Worm (Caenorhabditis elegans) whole organism, young adult: ENCODE data around the gene skr-21.

Experiments used
- F10E7.11 ChIP-seq: sonication (generic microtip); optimal IDR thresholded peaks from 2 replicates; lab custom pipeline; 2017; ENCODE audit warnings: mild to moderate bottlenecking, missing genetic modification characterization, moderate library complexity, missing compliant biosample characterization
- F22D6.2 ChIP-seq: sonication (generic microtip); optimal IDR thresholded peaks from 2 replicates; lab custom pipeline; 2016; ENCODE audit warnings: mild to moderate bottlenecking, missing genetic modification characterization, missing compliant biosample characterization
- F37B4.10 ChIP-seq: fragments of 200-800 bp; sonication (Bioruptor generic); IDR thresholded peaks from 2 replicates; pipeline ENCODE4 v1.3.6; 2022; ENCODE audit warnings: missing genetic modification characterization, missing compliant biosample characterization
- F57A8.1 ChIP-seq: fragments of 200-800 bp; sonication (Bioruptor generic); optimal IDR thresholded peaks from 2 replicates; lab custom pipeline; 2018; ENCODE audit warnings: mild to moderate bottlenecking, missing genetic modification characterization, moderate library complexity, missing compliant biosample characterization
- F57C9.4 ChIP-seq: sonication (generic microtip); optimal IDR thresholded peaks from 2 replicates; lab custom pipeline; 2017; ENCODE audit warnings: mild to moderate bottlenecking, missing genetic modification characterization, missing compliant biosample characterization
- K11D2.4 ChIP-seq: fragments of 200-800 bp; sonication (Bioruptor generic); IDR thresholded peaks from 2 replicates; pipeline ENCODE4 v1.3.6; 2022; ENCODE audit warnings: missing genetic modification reagents, missing genetic modification characterization, missing compliant biosample characterization
- K12H6.12 ChIP-seq: fragments of 200-800 bp; sonication (Bioruptor generic); optimal IDR thresholded peaks from 2 replicates; lab custom pipeline; 2018; ENCODE audit warnings: mild to moderate bottlenecking, missing genetic modification characterization, missing compliant biosample characterization
- Y79H2A.3 ChIP-seq: fragments of 200-800 bp; sonication (Bioruptor generic); conservative IDR thresholded peaks from 2 replicates; pipeline ENCODE4 v1.3.6; 2022; ENCODE audit warnings: missing genetic modification reagents, missing genetic modification characterization, missing compliant biosample characterization
- ama-1 ChIP-seq, 3 experiments: fragments of 150-350 bp in 1 of 3; sonication (generic microtip) in 2 of 3; optimal IDR thresholded peaks; 2 replicates each; lab custom pipeline; 2014 to 2018; ENCODE audit warnings: missing biosample characterization in 2 of 3, missing genetic modification characterization in 2 of 3, missing genetic modification reagents in 2 of 3
- aptf-2 ChIP-seq: fragments of 200-800 bp; sonication (Bioruptor generic); conservative IDR thresholded peaks from 2 replicates; pipeline ENCODE4 v1.3.6; 2022; ENCODE audit warnings: missing genetic modification reagents, missing genetic modification characterization, missing compliant biosample characterization
- attf-5 ChIP-seq: fragments of 200-800 bp; sonication (Bioruptor generic); optimal IDR thresholded peaks from 2 replicates; lab custom pipeline; 2018; ENCODE audit warnings: mild to moderate bottlenecking, missing genetic modification characterization, missing compliant biosample characterization
- attf-6 ChIP-seq: fragments of 200-800 bp; sonication (Bioruptor generic); IDR thresholded peaks from 2 replicates; pipeline ENCODE4 v1.3.6; 2022; ENCODE audit warnings: missing genetic modification reagents, missing genetic modification characterization, missing compliant biosample characterization
- bed-1 ChIP-seq: fragments of 200-800 bp; sonication (Bioruptor generic); IDR thresholded peaks from 2 replicates; pipeline ENCODE4 v1.3.6; 2022; ENCODE audit warnings: missing genetic modification reagents, missing genetic modification characterization, missing compliant biosample characterization
- ceh-100 ChIP-seq: fragments of 200-800 bp; sonication (Bioruptor generic); IDR thresholded peaks from 2 replicates; pipeline ENCODE4 v1.3.6; 2022; ENCODE audit warnings: missing genetic modification reagents, missing genetic modification characterization, missing compliant biosample characterization
- ceh-40 ChIP-seq: fragments of 200-800 bp; sonication (Bioruptor generic); IDR thresholded peaks from 2 replicates; pipeline ENCODE4 v1.3.6; 2022; ENCODE audit warnings: missing genetic modification characterization, missing compliant biosample characterization
- ceh-91 ChIP-seq: fragments of 200-800 bp; sonication (Bioruptor generic); IDR thresholded peaks from 2 replicates; pipeline ENCODE4 v1.3.6; 2022; ENCODE audit warnings: missing genetic modification reagents, missing genetic modification characterization, missing compliant biosample characterization
- chd-7 ChIP-seq: sonication (generic microtip); optimal IDR thresholded peaks from 2 replicates; lab custom pipeline; 2016; ENCODE audit warnings: mild to moderate bottlenecking, missing genetic modification characterization, moderate library complexity, missing compliant biosample characterization
- dpff-1 ChIP-seq: sonication (generic microtip); optimal IDR thresholded peaks from 2 replicates; lab custom pipeline; 2017; ENCODE audit warnings: mild to moderate bottlenecking, missing genetic modification characterization, missing compliant biosample characterization
- efl-1 ChIP-seq: fragments of 150-350 bp; optimal IDR thresholded peaks from 2 replicates; lab custom pipeline; 2014; ENCODE audit warnings: missing biosample characterization, missing genetic modification reagents, missing genetic modification characterization
- egl-44 ChIP-seq: fragments of 200-800 bp; sonication (Bioruptor generic); IDR thresholded peaks from 2 replicates; pipeline ENCODE4 v1.3.6; 2022; ENCODE audit warnings: missing genetic modification reagents, missing genetic modification characterization, missing compliant biosample characterization
- ekl-4 ChIP-seq: fragments of 200-800 bp; sonication (Bioruptor generic); IDR thresholded peaks from 2 replicates; pipeline ENCODE4 v1.3.6; 2022; ENCODE audit warnings: missing genetic modification reagents, missing genetic modification characterization, missing compliant biosample characterization
- hmg-1.2 ChIP-seq: fragments of 200-800 bp; sonication (Bioruptor generic); IDR thresholded peaks from 2 replicates; pipeline ENCODE4 v1.3.6; 2022; ENCODE audit warnings: missing genetic modification reagents, missing genetic modification characterization, missing compliant biosample characterization
- lag-1 ChIP-seq: fragments of 200-800 bp; sonication (Bioruptor generic); IDR thresholded peaks from 2 replicates; pipeline ENCODE4 v1.3.6; 2022; ENCODE audit warnings: missing genetic modification reagents, missing genetic modification characterization, missing compliant biosample characterization
- lin-40 ChIP-seq: sonication (generic microtip); optimal IDR thresholded peaks from 2 replicates; lab custom pipeline; 2016; ENCODE audit warnings: missing genetic modification characterization, mild to moderate bottlenecking, missing compliant biosample characterization, missing genotype, missing genetic modification reagents
- madf-10 ChIP-seq: sonication (generic microtip); optimal IDR thresholded peaks from 2 replicates; lab custom pipeline; 2016; ENCODE audit warnings: mild to moderate bottlenecking, missing genetic modification characterization, missing compliant biosample characterization
- madf-6 ChIP-seq: fragments of 200-800 bp; sonication (Bioruptor generic); IDR thresholded peaks from 2 replicates; pipeline ENCODE4 v1.3.6; 2022; ENCODE audit warnings: missing genetic modification reagents, missing genetic modification characterization, missing compliant biosample characterization
- nfya-1 ChIP-seq: sonication (generic microtip); optimal IDR thresholded peaks from 2 replicates; lab custom pipeline; 2017; ENCODE audit warnings: antibody characterized with exemption, missing compliant biosample characterization, missing genetic modification characterization, borderline replicate concordance; ENCODE audit not compliant: insufficient read depth
- nfya-2 ChIP-seq: fragments of 200-800 bp; sonication (Bioruptor generic); IDR thresholded peaks from 2 replicates; pipeline ENCODE4 v1.3.6; 2022; ENCODE audit warnings: missing genetic modification reagents, missing genetic modification characterization, missing compliant biosample characterization
- nfyb-1 ChIP-seq: fragments of 200-800 bp; sonication (Bioruptor generic); IDR thresholded peaks from 2 replicates; pipeline ENCODE4 v1.3.6; 2022; ENCODE audit warnings: missing genetic modification reagents, missing genetic modification characterization, missing compliant biosample characterization
- nhr-80 ChIP-seq: sonication (generic microtip); optimal IDR thresholded peaks from 2 replicates; lab custom pipeline; 2016; ENCODE audit warnings: missing genetic modification characterization, missing compliant biosample characterization
- repo-1 ChIP-seq: sonication (generic microtip); optimal IDR thresholded peaks from 2 replicates; lab custom pipeline; 2017; ENCODE audit warnings: mild to moderate bottlenecking, missing genetic modification characterization, missing compliant biosample characterization
- snpc-3.4 ChIP-seq: sonication (generic microtip); optimal IDR thresholded peaks from 2 replicates; lab custom pipeline; 2017; ENCODE audit warnings: missing genetic modification characterization, mild to moderate bottlenecking, missing compliant biosample characterization, antibody characterized with exemption, moderate library complexity, missing genotype, missing genetic modification reagents
- snpc-4 ChIP-seq, 5 experiments: fragments of 150-350 bp in 1 of 5; sonication (generic microtip) in 4 of 5; optimal IDR thresholded peaks; 2 replicates each; lab custom pipeline; 2014 to 2018; ENCODE audit warnings: missing genetic modification characterization in 5 of 5, missing biosample characterization in 3 of 5, antibody characterized with exemption in 2 of 5, mild to moderate bottlenecking in 2 of 5, missing compliant biosample characterization in 2 of 5, missing genotype in 2 of 5, moderate library complexity in 2 of 5, missing genetic modification reagents in 1 of 5
- somi-1 ChIP-seq: fragments of 200-800 bp; sonication (Bioruptor generic); optimal IDR thresholded peaks from 2 replicates; lab custom pipeline; 2018; ENCODE audit warnings: mild to moderate bottlenecking, missing genetic modification characterization, missing compliant biosample characterization
- zfh-2 ChIP-seq: fragments of 200-800 bp; sonication (Bioruptor generic); conservative IDR thresholded peaks from 2 replicates; pipeline ENCODE4 v1.3.6; 2022; ENCODE audit warnings: missing genetic modification reagents, missing genetic modification characterization, missing compliant biosample characterization
- ztf-22 ChIP-seq: fragments of 200-800 bp; sonication (Bioruptor generic); optimal IDR thresholded peaks from 2 replicates; lab custom pipeline; 2018; ENCODE audit warnings: mild to moderate bottlenecking, missing genetic modification characterization, moderate library complexity, missing compliant biosample characterization

skr-21 gene

DNA sequence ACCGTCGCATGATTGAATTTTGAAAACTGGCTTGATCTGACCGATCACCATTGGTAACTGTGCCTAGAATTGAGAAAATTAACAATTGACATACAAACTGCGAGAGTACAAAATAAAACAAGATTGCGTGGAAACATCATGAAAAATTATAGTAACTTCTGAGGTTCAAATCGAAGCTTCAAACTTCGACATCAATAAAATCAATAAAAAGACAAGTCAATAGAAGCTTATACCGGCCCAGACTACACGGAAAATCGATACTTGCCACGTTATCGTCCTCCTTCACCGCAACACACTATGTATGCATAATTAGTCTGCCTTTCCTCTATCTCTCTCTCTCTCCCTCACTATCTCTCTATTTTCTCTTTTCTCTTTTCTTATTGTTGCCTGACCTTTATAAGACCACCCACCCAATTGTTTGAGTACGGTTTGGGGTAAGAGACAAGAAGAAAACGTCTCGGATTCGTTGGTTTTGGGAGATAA is at the start of gene skr-21:
skr-21 (minus strand) TSS at position 51 of the 483 bp plus-strand sequence.
- no peak for TF ChIP-seq ztf-22 (GFP tag; lab: Kevin White, UChicago)
- no peak for TF ChIP-seq madf-10 (tag; lab: Kevin White, UChicago)
- TF ChIP-seq ceh-40, result no peak
- no peak for TF ChIP-seq egl-44
- TF ChIP-seq ama-1 (optimal IDR thresholded peaks at IDR 0.05; lab: Kevin White, UChicago), result no peak
- TF ChIP-seq ama-1 (GFP tag; optimal IDR thresholded peaks at IDR 0.05; lab: Kevin White, UChicago), result no peak
- no peak for TF ChIP-seq lag-1 (GFP tag; lab: Robert Waterston, UW)
- no peak for TF ChIP-seq nfya-1 (tag; lab: Kevin White, UChicago)
- TF ChIP-seq F57C9.4, result no peak
- TF ChIP-seq aptf-2, result no peak
- no peak for TF ChIP-seq attf-6
- no peak for TF ChIP-seq F22D6.2 (tag; lab: Kevin White, UChicago)
- TF ChIP-seq ceh-100 (GFP tag; lab: Robert Waterston, UW), result no peak
- TF ChIP-seq madf-6 (GFP tag; lab: Robert Waterston, UW), result no peak
- no peak for TF ChIP-seq somi-1 (GFP tag; lab: Kevin White, UChicago)
- TF ChIP-seq F57A8.1, result no peak
- TF ChIP-seq attf-5 (GFP tag; lab: Kevin White, UChicago), result no peak
- no peak for TF ChIP-seq snpc-4 (GFP tag; optimal IDR thresholded peaks at IDR 0.05; lab: Kevin White, UChicago)
- TF ChIP-seq snpc-4 (tag; optimal IDR thresholded peaks at IDR 0.05; lab: Kevin White, UChicago), result no peak

DNA sequence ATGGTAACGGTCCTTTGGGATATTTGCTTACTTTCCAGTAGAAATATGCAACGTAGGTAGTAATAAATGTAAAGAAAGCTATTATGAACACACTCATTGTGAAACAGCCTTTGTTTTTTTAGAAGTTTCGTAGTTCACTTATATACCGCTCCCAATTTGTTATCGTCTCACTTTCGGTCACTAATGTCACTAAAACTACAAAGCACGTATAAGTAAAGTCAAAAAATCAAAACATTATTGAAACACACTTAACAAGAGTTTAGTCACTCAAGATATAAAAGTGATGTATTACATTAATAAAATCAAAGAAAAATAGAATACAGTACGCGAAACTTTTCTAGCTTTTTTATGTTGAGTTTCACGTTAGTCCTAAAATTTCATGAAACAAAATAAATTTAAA is 47.6 kb upstream of the skr-21 start, which contains the start of gene cyp-14A3:
cyp-14A3 (minus strand) TSS at position 101 of the 400 bp plus-strand sequence.
- TF ChIP-seq F10E7.11 (tag; lab: Kevin White, UChicago), result no peak
- TF ChIP-seq ekl-4, result no peak
- no peak for TF ChIP-seq dpff-1
- no peak for TF ChIP-seq K12H6.12 (tag; lab: Kevin White, UChicago)
- no peak for TF ChIP-seq ceh-91 (GFP tag; lab: Robert Waterston, UW)
- TF ChIP-seq chd-7 (tag; lab: Kevin White, UChicago), result no peak
- no peak for TF ChIP-seq nfyb-1
- TF ChIP-seq snpc-3.4 (tag; lab: Kevin White, UChicago), result no peak
- no peak for TF ChIP-seq hmg-1.2 (GFP tag; lab: Robert Waterston, UW)

DNA sequence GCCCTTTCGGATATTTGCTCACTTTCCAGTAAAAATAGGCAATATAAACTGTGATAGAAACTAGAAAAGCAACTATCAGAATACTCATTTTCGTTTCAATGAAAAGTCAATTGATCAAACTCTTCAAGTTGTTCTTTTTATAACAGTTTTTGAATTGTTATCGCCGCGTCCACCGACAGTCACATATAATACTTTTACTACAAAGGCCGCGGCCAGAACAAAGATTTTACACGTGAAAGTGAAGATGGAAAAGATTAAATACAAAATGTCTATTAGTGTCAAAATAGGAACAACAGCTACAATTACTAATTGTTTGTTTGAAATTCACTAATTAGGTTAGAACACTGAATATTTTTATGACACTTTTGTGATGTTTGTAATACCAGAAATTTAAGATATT is 43.1 kb upstream of the skr-21 start, which contains the start of gene cyp-14A2:
cyp-14A2 (minus strand) TSS at position 101 of the 400 bp plus-strand sequence.
- TF ChIP-seq nhr-80, result peak; percentile 35
- TF ChIP-seq nfya-2 (GFP tag; lab: Robert Waterston, UW), result no peak
- no peak for TF ChIP-seq bed-1 (GFP tag; lab: Robert Waterston, UW)
- TF ChIP-seq, all 124 proteins: peak for 1

DNA sequence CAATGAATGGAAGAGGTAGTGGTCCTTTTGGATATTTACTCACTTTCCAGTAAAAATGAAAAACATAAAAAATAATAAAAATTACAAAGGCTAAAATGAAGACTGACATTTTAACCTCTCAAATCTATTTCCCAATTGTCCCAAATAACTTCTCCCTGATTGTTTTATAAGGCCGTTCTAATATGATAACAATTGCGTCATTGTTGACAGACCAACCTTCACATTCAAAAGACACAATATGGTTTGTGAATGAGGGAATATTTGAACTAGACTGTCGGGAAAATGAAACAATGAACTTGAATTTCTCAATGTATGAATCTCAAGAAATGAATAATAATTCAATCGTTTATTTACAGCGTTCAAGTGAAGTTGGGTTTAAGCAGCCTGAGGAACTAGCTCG is 40.8 kb upstream of the skr-21 start, which contains the start of gene cyp-14A1:
cyp-14A1 (minus strand) TSS at position 126 of the 400 bp plus-strand sequence.
- TF ChIP-seq F37B4.10 (GFP tag; lab: Robert Waterston, UW), result no peak
- no peak for TF ChIP-seq ceh-100 (GFP tag; lab: Robert Waterston, UW)
- no peak for TF ChIP-seq ztf-22 (GFP tag; lab: Kevin White, UChicago)
- TF ChIP-seq K11D2.4, result no peak
- no peak for TF ChIP-seq repo-1 (tag; lab: Kevin White, UChicago)
- TF ChIP-seq lin-40 (tag; lab: Kevin White, UChicago), result no peak
- no peak for TF ChIP-seq zfh-2 (GFP tag; lab: Robert Waterston, UW)
- no peak for TF ChIP-seq Y79H2A.3 (GFP tag; lab: Robert Waterston, UW)
- no peak for TF ChIP-seq efl-1 (GFP tag; lab: Kevin White, UChicago)
- TF ChIP-seq, all 124 proteins: peak for 0
